Worm (Caenorhabditis elegans): Measurements from ENCODE around the gene nspc-19.

The nspc-19 gene

ce11 chrX:14562286-14563086, 34.0 kb downstream of the nspc-19 start:
- no peak for TF ChIP-seq nhr-2 (tag; optimal IDR thresholded peaks at IDR 0.05)
- TF ChIP-seq nhr-28 (tag; optimal IDR thresholded peaks at IDR 0.05) = no peak
- TF ChIP-seq ces-1 (GFP tag; optimal IDR thresholded peaks at IDR 0.05) = no peak
- no peak for TF ChIP-seq M03D4.4 (tag; optimal IDR thresholded peaks at IDR 0.05)
- no peak for TF ChIP-seq ceh-39 (tag; optimal IDR thresholded peaks at IDR 0.05)
- TF ChIP-seq pha-4 (tag; optimal IDR thresholded peaks at IDR 0.05) = no peak
- TF ChIP-seq mls-2 (tag; optimal IDR thresholded peaks at IDR 0.05) = no peak
- TF ChIP-seq sptf-1 (tag; optimal IDR thresholded peaks at IDR 0.05) = no peak
- TF ChIP-seq lin-32 (GFP tag; optimal IDR thresholded peaks at IDR 0.05) = no peak
- no peak for TF ChIP-seq nhr-237 (tag; optimal IDR thresholded peaks at IDR 0.05)
- TF ChIP-seq sem-2 (GFP tag; optimal IDR thresholded peaks at IDR 0.05) = no peak
- TF ChIP-seq bed-3 (GFP tag; optimal IDR thresholded peaks at IDR 0.05) = no peak
- TF ChIP-seq elt-1 (tag; optimal IDR thresholded peaks at IDR 0.05; ENCODE audit: borderline replicate concordance, insufficient read depth) = peak; percentile 87
- no peak for TF ChIP-seq nhr-12 (tag; optimal IDR thresholded peaks at IDR 0.05)
- TF ChIP-seq unc-62 (GFP tag; optimal IDR thresholded peaks at IDR 0.05) = peak; percentile 53
- no peak for TF ChIP-seq blmp-1 (tag; optimal IDR thresholded peaks at IDR 0.05)
- TF ChIP-seq snpc-4 (tag; optimal IDR thresholded peaks at IDR 0.05) = no peak
- peak; percentile 48 for TF ChIP-seq hlh-1 (tag; optimal IDR thresholded peaks at IDR 0.05)
- TF ChIP-seq nhr-76 (tag; optimal IDR thresholded peaks at IDR 0.05) = no peak

DNA sequence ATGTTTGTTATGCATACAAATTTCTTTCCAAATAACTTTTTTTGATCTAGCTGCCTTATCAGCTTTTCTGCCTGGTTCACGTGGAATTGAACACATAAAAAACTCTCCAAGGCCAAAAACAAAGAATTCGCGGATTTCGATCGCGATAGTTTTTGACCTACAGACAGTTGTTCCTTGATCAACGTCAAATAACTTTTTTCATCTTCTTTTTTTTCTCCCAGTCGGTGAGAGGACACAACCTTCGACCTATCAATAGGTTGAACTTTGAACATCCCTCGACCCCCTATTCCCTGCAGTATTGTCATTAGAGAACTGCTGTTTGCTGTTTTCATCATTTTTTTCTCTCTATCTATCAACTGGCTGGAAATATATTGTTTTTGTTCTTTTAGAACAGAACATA, 35.3 kb downstream of the nspc-19 start:
- no peak for TF ChIP-seq lsy-2 (tag; optimal IDR thresholded peaks at IDR 0.05)
- no peak for TF ChIP-seq elt-1 (tag; optimal IDR thresholded peaks at IDR 0.05; ENCODE audit: borderline replicate concordance, insufficient read depth)

- TF ChIP-seq zip-8 (tag; optimal IDR thresholded peaks at IDR 0.05) (no peak), ceh-43 (GFP tag; optimal IDR thresholded peaks at IDR 0.05) (no peak), drap-1 (GFP tag; optimal IDR thresholded peaks at IDR 0.05) (no peak), blmp-1 (tag; optimal IDR thresholded peaks at IDR 0.05) (no peak), nhr-28 (tag; optimal IDR thresholded peaks at IDR 0.05) (no peak), lin-32 (GFP tag; optimal IDR thresholded peaks at IDR 0.05) (no peak), elt-3 (tag; optimal IDR thresholded peaks at IDR 0.05) (no peak), ztf-11 (tag; optimal IDR thresholded peaks at IDR 0.05) (no peak), hlh-1 (tag; optimal IDR thresholded peaks at IDR 0.05) (no peak), ham-2 (GFP tag; optimal IDR thresholded peaks at IDR 0.05) (no peak), cnd-1 (tag; optimal IDR thresholded peaks at IDR 0.05) (no peak), ces-1 (GFP tag; optimal IDR thresholded peaks at IDR 0.05) (no peak), nhr-2 (tag; optimal IDR thresholded peaks at IDR 0.05) (no peak)
Observed at ce11 chrX:14565245-14565644, 36.7 kb downstream of the nspc-19 start.

DNA sequence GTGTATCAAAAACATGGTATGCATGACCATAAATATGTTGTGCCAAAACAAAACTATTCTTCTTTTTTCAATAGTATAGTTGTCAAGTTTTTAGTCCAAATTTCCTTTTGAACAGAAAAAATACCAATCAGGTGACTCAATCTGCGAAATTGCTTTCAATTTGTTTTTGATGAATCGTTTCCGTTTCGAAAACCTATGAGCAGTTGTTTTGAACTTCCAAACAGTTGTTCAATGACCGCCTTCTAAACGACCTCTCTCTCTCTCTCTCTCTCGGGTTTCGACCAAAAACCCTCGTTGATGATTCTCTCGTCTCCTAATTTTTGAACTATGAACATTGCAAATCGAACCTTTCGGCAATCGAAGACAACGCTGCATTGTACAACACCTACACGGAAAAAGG, 37.5 kb downstream of the nspc-19 start:
- TF ChIP-seq unc-62 (GFP tag; optimal IDR thresholded peaks at IDR 0.05) (peak; percentile 45), snpc-4 (tag; optimal IDR thresholded peaks at IDR 0.05) (no peak), ham-2 (GFP tag; optimal IDR thresholded peaks at IDR 0.05) (no peak), hlh-1 (tag; optimal IDR thresholded peaks at IDR 0.05) (peak; percentile 95), bed-3 (GFP tag; optimal IDR thresholded peaks at IDR 0.05) (no peak), mls-2 (tag; optimal IDR thresholded peaks at IDR 0.05) (no peak), tbx-8 (GFP tag; optimal IDR thresholded peaks at IDR 0.05) (no peak), unc-120 (tag; optimal IDR thresholded peaks at IDR 0.05; ENCODE audit: poor library complexity, severe bottlenecking) (peak; percentile 24), sptf-1 (tag; optimal IDR thresholded peaks at IDR 0.05) (no peak), blmp-1 (tag; optimal IDR thresholded peaks at IDR 0.05) (no peak), ceh-43 (GFP tag; optimal IDR thresholded peaks at IDR 0.05) (no peak), nhr-2 (tag; optimal IDR thresholded peaks at IDR 0.05) (no peak), mab-5 (tag; optimal IDR thresholded peaks at IDR 0.05) (no peak), ces-1 (GFP tag; optimal IDR thresholded peaks at IDR 0.05) (no peak), nhr-237 (tag; optimal IDR thresholded peaks at IDR 0.05) (no peak), pha-4 (tag; optimal IDR thresholded peaks at IDR 0.05) (no peak), nhr-12 (tag; optimal IDR thresholded peaks at IDR 0.05) (no peak), sem-2 (GFP tag; optimal IDR thresholded peaks at IDR 0.05) (no peak), drap-1 (GFP tag; optimal IDR thresholded peaks at IDR 0.05) (no peak), lin-13 (tag; optimal IDR thresholded peaks at IDR 0.05) (no peak), mep-1 (tag; optimal IDR thresholded peaks at IDR 0.05) (no peak)

Data from whole organism, mixed stage, embryonic.